Fruit fly (Drosophila melanogaster): ENCODE results near the gene alpha4GT1.

alpha4GT1 gene

DNA sequence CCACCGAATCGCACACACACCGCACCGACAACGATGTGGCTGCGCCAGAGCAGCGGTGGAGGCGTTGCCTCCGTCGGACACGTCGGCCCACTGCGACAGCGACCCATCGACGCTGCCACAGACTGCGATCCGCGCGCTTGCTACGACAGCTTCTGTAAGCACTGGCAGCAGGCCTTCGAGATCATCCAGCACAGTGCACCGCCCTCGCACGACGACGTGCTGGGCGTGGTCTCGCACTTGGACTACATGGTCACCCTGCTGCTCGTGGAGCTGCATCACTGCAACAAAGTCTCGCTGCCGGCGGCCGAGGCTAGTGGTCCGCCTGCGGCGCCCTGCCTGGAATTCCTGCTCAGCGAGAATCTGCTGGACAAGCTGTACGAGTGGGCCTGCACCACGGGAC, 29.2 kb downstream of the alpha4GT1 start:
- TF ChIP-seq acj6 (GFP tag; optimal IDR thresholded peaks at IDR 0.05) = no peak
- no peak for TF ChIP-seq Sox102F (GFP tag; optimal IDR thresholded peaks at IDR 0.05)
- TF ChIP-seq svp (GFP tag) = no peak
- no peak for TF ChIP-seq CG7368 (GFP tag; optimal IDR thresholded peaks at IDR 0.05)
- TF ChIP-seq fd59A (GFP tag; optimal IDR thresholded peaks at IDR 0.05) = no peak
- no peak for TF ChIP-seq Hr38 (GFP tag; optimal IDR thresholded peaks at IDR 0.05)
- no peak for TF ChIP-seq Smox (GFP tag; optimal IDR thresholded peaks at IDR 0.05)
- TF ChIP-seq net (GFP tag; optimal IDR thresholded peaks at IDR 0.05) = no peak
- TF ChIP-seq Met (GFP tag; optimal IDR thresholded peaks at IDR 0.05) = no peak

DNA sequence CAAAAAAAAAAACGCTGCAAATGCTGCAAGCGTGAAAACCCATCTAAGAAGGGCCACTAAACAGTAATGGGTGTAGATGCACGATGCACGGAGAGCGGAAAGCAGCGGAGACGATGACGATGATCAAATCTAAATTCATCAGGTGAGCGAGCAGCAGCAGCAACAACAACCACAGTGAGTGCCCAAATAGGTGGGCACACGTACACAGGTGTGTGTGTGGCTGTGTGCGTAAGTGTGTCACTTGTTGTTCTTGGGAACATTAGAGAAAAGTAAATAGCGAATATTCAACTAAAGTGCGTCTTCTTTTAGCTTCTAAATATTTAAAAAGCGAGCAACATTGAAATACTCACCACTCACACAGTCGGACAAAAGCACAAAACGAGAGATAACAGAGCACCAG, 29.7 kb downstream of the alpha4GT1 start:
- TF ChIP-seq fkh (GFP tag; optimal IDR thresholded peaks at IDR 0.05) = peak; percentile 60
- no peak for TF ChIP-seq CG11902 (GFP tag; optimal IDR thresholded peaks at IDR 0.05)

DNA sequence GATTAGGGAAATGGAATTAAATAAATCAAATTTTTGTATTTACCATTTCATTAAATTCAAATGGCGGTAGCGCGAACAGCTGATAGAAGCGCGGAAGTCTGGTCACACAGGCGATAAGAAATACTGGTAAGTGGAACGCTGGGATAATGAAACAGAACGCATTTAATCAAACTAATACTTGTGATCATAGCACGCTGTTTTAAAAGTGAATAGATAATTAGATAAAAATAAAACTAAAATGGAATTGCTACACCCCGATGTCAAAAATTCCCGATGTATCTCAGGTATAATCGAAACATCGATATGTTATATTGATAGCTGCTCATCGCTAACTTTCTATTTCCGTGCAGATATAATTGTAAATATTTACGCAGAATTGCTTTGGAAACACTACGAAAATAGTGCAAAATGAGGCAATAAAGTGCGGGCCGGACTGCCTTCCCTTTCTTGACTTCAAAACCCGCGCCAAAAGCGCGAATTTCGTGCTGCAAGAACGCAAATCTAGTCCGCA, 30.2 kb downstream of the alpha4GT1 start, which contains the start of the genes okr and CG3558:
TSS of gene okr (minus strand) at position 96 of the 511 bp plus-strand sequence.
TSS of gene CG3558 (plus strand) at position 207 of the 511 bp plus-strand sequence.
- TF ChIP-seq CG10669 (GFP tag; optimal IDR thresholded peaks at IDR 0.05) (no peak), CG6276 (GFP tag; optimal IDR thresholded peaks at IDR 0.05) (no peak), CG32006 (GFP tag; optimal IDR thresholded peaks at IDR 0.05) (no peak), CG31627 (GFP tag; optimal IDR thresholded peaks at IDR 0.05) (no peak), Blimp-1 (GFP tag; optimal IDR thresholded peaks at IDR 0.05) (peak; percentile 79), Ets96B (tag; optimal IDR thresholded peaks at IDR 0.05) (no peak), CG8119 (GFP tag; IDR thresholded peaks at IDR 0.05) (no peak), CG6792 (GFP tag; optimal IDR thresholded peaks at IDR 0.05) (no peak), Eip78C (GFP tag) (peak; percentile 75), CG11902 (GFP tag; optimal IDR thresholded peaks at IDR 0.05) (no peak), Sox102F (GFP tag; optimal IDR thresholded peaks at IDR 0.05) (no peak), CG7368 (GFP tag; optimal IDR thresholded peaks at IDR 0.05) (no peak), Hr4 (GFP tag; optimal IDR thresholded peaks at IDR 0.05) (no peak), CG16779 (tag; optimal IDR thresholded peaks at IDR 0.05) (no peak), Eip75B (GFP tag; optimal IDR thresholded peaks at IDR 0.05) (no peak), fd85E (GFP tag; optimal IDR thresholded peaks at IDR 0.05) (no peak), Hr39 (GFP tag; optimal IDR thresholded peaks at IDR 0.05) (no peak), CG6163 (GFP tag; IDR thresholded peaks at IDR 0.05) (no peak), fkh (GFP tag; optimal IDR thresholded peaks at IDR 0.05) (peak; percentile 71), eg (GFP tag; IDR thresholded peaks at IDR 0.05) (no peak), salr (GFP tag; optimal IDR thresholded peaks at IDR 0.05) (no peak), Sox15 (GFP tag; optimal IDR thresholded peaks at IDR 0.05) (no peak), CG34406 (GFP tag; optimal IDR thresholded peaks at IDR 0.05) (no peak), CG10631 (GFP tag; optimal IDR thresholded peaks at IDR 0.05) (no peak), CG8632 (GFP tag; optimal IDR thresholded peaks at IDR 0.05) (no peak), esn (GFP tag; optimal IDR thresholded peaks at IDR 0.05) (peak; percentile 32), CG6854 (GFP tag; optimal IDR thresholded peaks at IDR 0.05) (no peak), Smox (GFP tag; optimal IDR thresholded peaks at IDR 0.05) (no peak), Sox14 (GFP tag; optimal IDR thresholded peaks at IDR 0.05) (no peak), lz (GFP tag; optimal IDR thresholded peaks at IDR 0.05) (peak; percentile 13), Gug (GFP tag; IDR thresholded peaks at IDR 0.05) (no peak), CG3919 (GFP tag; optimal IDR thresholded peaks at IDR 0.05) (no peak), CG8319 (GFP tag; optimal IDR thresholded peaks at IDR 0.05) (no peak), CG11762 (GFP tag; optimal IDR thresholded peaks at IDR 0.05; ENCODE audit: insufficient read depth) (no peak), topi (GFP tag; optimal IDR thresholded peaks at IDR 0.05) (no peak), CG4318 (GFP tag; optimal IDR thresholded peaks at IDR 0.05) (no peak), OdsH (GFP tag; optimal IDR thresholded peaks at IDR 0.05) (no peak)

All from whole organism, prepupa.